Fruit fly (Drosophila melanogaster): ENCODE data around the gene CG9701.

Gene CG9701

dm6 chr3L:16724561-16724960 lies 8.8 kb upstream of the CG9701 start, which contains the start of gene CG13031:
TSS of gene CG13031 (plus strand) at chr3L:16724861.
- no peak for TF ChIP-seq CkIIα-i1 (GFP tag; IDR thresholded peaks at IDR 0.05)
- TF ChIP-seq CG6175 (GFP tag; IDR thresholded peaks at IDR 0.05): no peak
- TF ChIP-seq CG1529 (GFP tag; optimal IDR thresholded peaks at IDR 0.05): no peak
- no peak for TF ChIP-seq cwo (GFP tag; optimal IDR thresholded peaks at IDR 0.05)

- TF ChIP-seq CG3281 (GFP tag; optimal IDR thresholded peaks at IDR 0.05) (no peak), B-H1 (GFP tag; IDR thresholded peaks at IDR 0.05) (no peak), Oli (tag; optimal IDR thresholded peaks at IDR 0.05) (no peak), Ets65A (GFP tag) (peak; percentile 8), CG16813 (GFP tag; IDR thresholded peaks at IDR 0.05; ENCODE audit: partially characterized antibody) (no peak)
These were observed 7.2 kb upstream of the CG9701 start, which contains the start of the genes CG13026 and PGRP-SB2 for dm6 chr3L:16726069-16726591. TSS of gene CG13026 (minus strand) at chr3L:16726169. TSS of gene PGRP-SB2 (plus strand) at chr3L:16726541.

dm6 chr3L:16727939-16728635 lies 5.3 kb upstream of the CG9701 start, which contains the start of gene PGRP-SB1:
TSS of gene PGRP-SB1 (minus strand) at chr3L:16727989.
- TF ChIP-seq sens-2 (GFP tag; IDR thresholded peaks at IDR 0.05): no peak
- no peak for TF ChIP-seq CG43689 (GFP tag; IDR thresholded peaks at IDR 0.05)
- no peak for TF ChIP-seq CG12942 (GFP tag; optimal IDR thresholded peaks at IDR 0.05)
- TF ChIP-seq D19B (GFP tag; optimal IDR thresholded peaks at IDR 0.05): peak; percentile 76
- TF ChIP-seq tup (GFP tag; optimal IDR thresholded peaks at IDR 0.05): no peak
- no peak for TF ChIP-seq E2f2 (GFP tag; IDR thresholded peaks at IDR 0.05)

DNA sequence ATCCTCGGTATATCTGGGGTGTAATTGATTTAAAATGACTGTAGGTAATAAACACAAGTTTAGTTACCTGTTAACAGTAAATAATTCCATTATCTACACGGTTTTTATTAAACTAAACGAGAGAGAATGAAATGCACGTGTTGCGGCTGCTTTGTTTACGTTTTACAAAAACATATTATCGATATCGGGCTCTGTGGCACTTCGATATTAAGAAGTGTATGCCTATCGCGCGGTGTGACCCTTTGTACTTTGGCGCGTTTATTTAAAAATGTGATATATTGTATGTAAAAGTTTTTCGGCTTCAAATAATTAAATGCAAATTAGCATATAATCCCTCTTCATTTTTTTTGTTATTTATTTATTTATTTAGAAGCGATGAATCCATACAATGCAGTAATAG lies 2.7 kb upstream of the CG9701 start, which contains the start of gene Dbp73D:
Dbp73D (minus strand) TSS at position 174 of the 400 bp plus-strand sequence.
- TF ChIP-seq bigmax (GFP tag; optimal IDR thresholded peaks at IDR 0.05) (no peak), so (GFP tag; IDR thresholded peaks at IDR 0.05) (no peak), tna (GFP tag; IDR thresholded peaks at IDR 0.05; ENCODE audit: partially characterized antibody) (peak; percentile 52; the same call in 1 of the 2 replicates), CG17612 (GFP tag; IDR thresholded peaks at IDR 0.05) (no peak), CG7963 (GFP tag; IDR thresholded peaks at IDR 0.05; ENCODE audit: partially characterized antibody) (peak; percentile 43; the same call in 1 of the 3 replicates), wek (GFP tag; optimal IDR thresholded peaks at IDR 0.05) (no peak), HLH4C (GFP tag; IDR thresholded peaks at IDR 0.05; ENCODE audit: partially characterized antibody) (peak; percentile 76), CG8478 (optimal IDR thresholded peaks at IDR 0.05) (no peak), CG12155 (GFP tag; optimal IDR thresholded peaks at IDR 0.05) (no peak), Nf-YB (GFP tag; optimal IDR thresholded peaks at IDR 0.05) (no peak), CG12659 (GFP tag; optimal IDR thresholded peaks at IDR 0.05) (no peak), CG4282 (GFP tag; optimal IDR thresholded peaks at IDR 0.05) (no peak), mam (GFP tag; optimal IDR thresholded peaks at IDR 0.05) (no peak), Mes4 (GFP tag; optimal IDR thresholded peaks at IDR 0.05) (no peak), CG12071 (GFP tag; optimal IDR thresholded peaks at IDR 0.05) (no peak), CG2199 (GFP tag; IDR thresholded peaks at IDR 0.05) (no peak), odd (GFP tag; optimal IDR thresholded peaks at IDR 0.05) (no peak), gfzf (GFP tag; optimal IDR thresholded peaks at IDR 0.05) (peak; percentile 29), slbo (GFP tag; IDR thresholded peaks at IDR 0.05) (no peak), run (tag; optimal IDR thresholded peaks at IDR 0.05) (no peak), CG16813 (GFP tag; IDR thresholded peaks at IDR 0.05; ENCODE audit: partially characterized antibody) (0 out of 3 replicates have a peak, but pooled peaks have one; percentile 26), danr (GFP tag; IDR thresholded peaks at IDR 0.05) (no peak), CG18764 (GFP tag; optimal IDR thresholded peaks at IDR 0.05) (peak; percentile 99), nmo (GFP tag; optimal IDR thresholded peaks at IDR 0.05) (no peak), pfk (GFP tag; optimal IDR thresholded peaks at IDR 0.05) (no peak), sens (GFP tag) (no peak), CG14050 (GFP tag; IDR thresholded peaks at IDR 0.05) (no peak), ara (GFP tag; IDR thresholded peaks at IDR 0.05) (no peak), inv (GFP tag; IDR thresholded peaks at IDR 0.05; ENCODE audit: partially characterized antibody) (no peak), CG33557 (GFP tag; optimal IDR thresholded peaks at IDR 0.05) (no peak), CG6813 (GFP tag; optimal IDR thresholded peaks at IDR 0.05) (no peak)
